Fruit fly (Drosophila melanogaster): ENCODE data around the gene Xrp1.
A peak's percentile ranks its signal among the peaks of the same experiment; 100 is the strongest.

Gene Xrp1

dm6 chr3R:18918872-18919339 is 4.1 kb downstream of the Xrp1 start (continued):
- TF ChIP-seq CrebB (tag; optimal IDR thresholded peaks at IDR 0.05) (peak; percentile 45), lola (GFP tag; optimal IDR thresholded peaks at IDR 0.05) (no peak), Chrac-16 (GFP tag; optimal IDR thresholded peaks at IDR 0.05) (no peak), CG4854 (GFP tag; optimal IDR thresholded peaks at IDR 0.05) (no peak), CG30431 (GFP tag; optimal IDR thresholded peaks at IDR 0.05) (no peak), p53 (GFP tag; optimal IDR thresholded peaks at IDR 0.05) (no peak), CG1233 (GFP tag; optimal IDR thresholded peaks at IDR 0.05) (no peak), trh (GFP tag; optimal IDR thresholded peaks at IDR 0.05) (no peak), CG2199 (GFP tag; IDR thresholded peaks at IDR 0.05) (no peak), YL-1 (GFP tag; optimal IDR thresholded peaks at IDR 0.05) (no peak), slou (GFP tag; optimal IDR thresholded peaks at IDR 0.05) (no peak), H15 (GFP tag; IDR thresholded peaks at IDR 0.05) (no peak), ftz-f1 (GFP tag; optimal IDR thresholded peaks at IDR 0.05) (peak; percentile 84), exex (tag; optimal IDR thresholded peaks at IDR 0.05) (peak; percentile 99), Myb (GFP tag; optimal IDR thresholded peaks at IDR 0.05) (no peak), dmrt99B (tag; optimal IDR thresholded peaks at IDR 0.05) (no peak), B-H1 (GFP tag; IDR thresholded peaks at IDR 0.05) (no peak), Sry-β (GFP tag; optimal IDR thresholded peaks at IDR 0.05) (no peak), cad (GFP tag; optimal IDR thresholded peaks at IDR 0.05) (no peak), Atf-2 (GFP tag; optimal IDR thresholded peaks at IDR 0.05) (no peak), Awh (GFP tag; IDR thresholded peaks at IDR 0.05) (peak; percentile 62; the same call in 1 of the 2 replicates), Elba2 (GFP tag; optimal IDR thresholded peaks at IDR 0.05) (no peak), peb (GFP tag; IDR thresholded peaks at IDR 0.05) (no peak), CG8359 (GFP tag; optimal IDR thresholded peaks at IDR 0.05; ENCODE audit: borderline replicate concordance) (no peak), Side (GFP tag; optimal IDR thresholded peaks at IDR 0.05) (no peak), sob (GFP tag; IDR thresholded peaks at IDR 0.05) (0 out of 2 replicates have a peak, but pooled peaks have one; percentile 13), sim (GFP tag; IDR thresholded peaks at IDR 0.05) (no peak), Aef1 (GFP tag; IDR thresholded peaks at IDR 0.05) (peak; percentile 43; the same call in 2 of the 3 replicates), CG12236 (GFP tag; optimal IDR thresholded peaks at IDR 0.05) (no peak), Camta (GFP tag; optimal IDR thresholded peaks at IDR 0.05) (no peak), CG2120 (GFP tag; optimal IDR thresholded peaks at IDR 0.05) (no peak), Hsf (GFP tag; optimal IDR thresholded peaks at IDR 0.05) (no peak), CG16779 (GFP tag; IDR thresholded peaks at IDR 0.05) (no peak), CG18764 (GFP tag; optimal IDR thresholded peaks at IDR 0.05) (no peak), al (GFP tag; IDR thresholded peaks at IDR 0.05) (no peak), CG3163 (GFP tag; optimal IDR thresholded peaks at IDR 0.05) (no peak), Sox102F (GFP tag; optimal IDR thresholded peaks at IDR 0.05) (no peak), ara (GFP tag; IDR thresholded peaks at IDR 0.05) (no peak), H2.0 (GFP tag; IDR thresholded peaks at IDR 0.05) (no peak), shn (GFP tag; optimal IDR thresholded peaks at IDR 0.05) (no peak), CG9876 (GFP tag; optimal IDR thresholded peaks at IDR 0.05) (no peak), amos (GFP tag; IDR thresholded peaks at IDR 0.05; ENCODE audit: partially characterized antibody) (peak; percentile 37; the same call in 1 of the 2 replicates), toy (GFP tag; IDR thresholded peaks at IDR 0.05) (no peak), Dad (GFP tag; optimal IDR thresholded peaks at IDR 0.05) (no peak), CG8765 (GFP tag; IDR thresholded peaks at IDR 0.05) (no peak), CG2712 (tag; optimal IDR thresholded peaks at IDR 0.05) (no peak), sima (GFP tag; optimal IDR thresholded peaks at IDR 0.05) (no peak), NK7.1 (GFP tag; optimal IDR thresholded peaks at IDR 0.05) (no peak), slbo (GFP tag; IDR thresholded peaks at IDR 0.05) (peak; percentile 46), Xrp1 (GFP tag; IDR thresholded peaks at IDR 0.05) (peak; percentile 55), CG6765 (GFP tag; optimal IDR thresholded peaks at IDR 0.05) (no peak), stwl (tag; optimal IDR thresholded peaks at IDR 0.05) (no peak), GATAe (GFP tag; conservative IDR thresholded peaks at IDR 0.05) (peak; percentile 98)

All from whole organism, embryonic.